Fruit fly (Drosophila melanogaster) whole organism, embryonic: ENCODE measurements around the gene CG43800.

Experiments used
- ATbp ChIP-seq: fragments of 200-800 bp; sonication (Bioruptor generic); optimal IDR thresholded peaks from 2 replicates; lab custom pipeline; 2017; ENCODE audit warnings: missing biosample characterization, mild to moderate bottlenecking, missing genetic modification characterization, missing genetic modification reagents
- B-H1 ChIP-seq: fragments of 200-800 bp; sonication (Bioruptor generic); IDR thresholded peaks from 3 replicates; pipeline ENCODE4 v1.3.6; 2022; ENCODE audit warnings: missing biosample characterization, missing genetic modification characterization
- Blimp-1 ChIP-seq: fragments of 200-800 bp; sonication (Bioruptor generic); optimal IDR thresholded peaks from 3 replicates; lab custom pipeline; 2018; ENCODE audit warnings: missing biosample characterization, missing genetic modification characterization, mild to moderate bottlenecking, moderate library complexity, missing genetic modification reagents
- CG10366 ChIP-seq: fragments of 200-800 bp; sonication (Bioruptor generic); IDR thresholded peaks from 2 replicates; pipeline ENCODE4 v1.3.6; 2022; ENCODE audit warnings: missing biosample characterization, missing genetic modification characterization
- CG10543 ChIP-seq: fragments of 200-800 bp; sonication (Bioruptor generic); optimal IDR thresholded peaks from 3 replicates; lab custom pipeline; 2017; ENCODE audit warnings: missing biosample characterization, mild to moderate bottlenecking, missing genetic modification characterization, moderate library complexity
- CG12299 ChIP-seq: fragments of 200-800 bp; sonication (Bioruptor generic); optimal IDR thresholded peaks from 2 replicates; lab custom pipeline; 2018; ENCODE audit warnings: missing biosample characterization, mild to moderate bottlenecking, missing genetic modification characterization
- CG1233 ChIP-seq: fragments of 200-800 bp; sonication (Bioruptor generic); optimal IDR thresholded peaks from 4 replicates; lab custom pipeline; 2018; ENCODE audit warnings: missing biosample characterization, mild to moderate bottlenecking, missing genetic modification characterization
- CG12659 ChIP-seq: fragments of 200-800 bp; sonication (Bioruptor generic); optimal IDR thresholded peaks from 3 replicates; lab custom pipeline; 2017; ENCODE audit warnings: mild to moderate bottlenecking, missing biosample characterization, missing genetic modification reagents, missing genetic modification characterization
- CG12942 ChIP-seq: fragments of 200-800 bp; sonication (Bioruptor generic); optimal IDR thresholded peaks from 3 replicates; lab custom pipeline; 2016; ENCODE audit warnings: missing biosample characterization, missing genetic modification characterization
- CG13424 ChIP-seq: fragments of 200-800 bp; sonication (Bioruptor generic); optimal IDR thresholded peaks from 2 replicates; lab custom pipeline; 2019; ENCODE audit warnings: missing biosample characterization, mild to moderate bottlenecking, missing genetic modification characterization, moderate library complexity
- CG13624 ChIP-seq: fragments of 200-800 bp; sonication (Bioruptor generic); optimal IDR thresholded peaks from 2 replicates; lab custom pipeline; 2016; ENCODE audit warnings: missing biosample characterization, missing genetic modification characterization
- CG14014 ChIP-seq: fragments of 200-800 bp; sonication (Bioruptor generic); IDR thresholded peaks from 2 replicates; pipeline ENCODE4 v1.3.6; 2022; ENCODE audit warnings: missing biosample characterization, missing genetic modification characterization
- CG15269 ChIP-seq: fragments of 200-800 bp; sonication (Bioruptor generic); optimal IDR thresholded peaks from 2 replicates; lab custom pipeline; 2018; ENCODE audit warnings: missing biosample characterization, mild to moderate bottlenecking, missing genetic modification characterization, moderate library complexity
- CG18599 ChIP-seq: fragments of 200-800 bp; sonication (Bioruptor generic); optimal IDR thresholded peaks from 3 replicates; lab custom pipeline; 2017; ENCODE audit warnings: missing biosample characterization, missing genetic modification characterization, mild to moderate bottlenecking, moderate library complexity, missing genetic modification reagents
- CG30403 ChIP-seq: fragments of 200-800 bp; sonication (Bioruptor generic); optimal IDR thresholded peaks from 3 replicates; lab custom pipeline; 2016; ENCODE audit warnings: missing biosample characterization, missing genetic modification characterization
- CG30431 ChIP-seq: fragments of 200-800 bp; sonication (Bioruptor generic); optimal IDR thresholded peaks from 2 replicates; lab custom pipeline; 2017; ENCODE audit warnings: missing biosample characterization, missing genetic modification characterization
- CG3065 ChIP-seq: fragments of 200-800 bp; sonication (Bioruptor generic); optimal IDR thresholded peaks from 2 replicates; lab custom pipeline; 2016; ENCODE audit warnings: missing biosample characterization, missing genetic modification characterization
- CG31388 ChIP-seq: fragments of 200-800 bp; sonication (Bioruptor generic); optimal IDR thresholded peaks from 2 replicates; lab custom pipeline; 2016; ENCODE audit warnings: missing biosample characterization, missing genetic modification characterization
- CG32532 ChIP-seq: fragments of 200-800 bp; sonication (Bioruptor generic); IDR thresholded peaks from 2 replicates; pipeline ENCODE4 v1.3.6; 2022; ENCODE audit warnings: missing biosample characterization, missing genetic modification characterization
- CG3407 ChIP-seq: fragments of 200-800 bp; sonication (Bioruptor generic); optimal IDR thresholded peaks from 2 replicates; lab custom pipeline; 2018; ENCODE audit warnings: missing biosample characterization, mild to moderate bottlenecking, missing genetic modification characterization
- CG3838 ChIP-seq: fragments of 200-800 bp; sonication (Bioruptor generic); optimal IDR thresholded peaks from 3 replicates; lab custom pipeline; 2016; ENCODE audit warnings: missing biosample characterization, missing genetic modification characterization
- CG4820 ChIP-seq: fragments of 200-800 bp; sonication (Bioruptor generic); optimal IDR thresholded peaks from 3 replicates; lab custom pipeline; 2016; ENCODE audit warnings: missing biosample characterization, missing genetic modification characterization
- CG7928 ChIP-seq: fragments of 200-800 bp; sonication (Bioruptor generic); optimal IDR thresholded peaks from 2 replicates; lab custom pipeline; 2017; ENCODE audit warnings: missing biosample characterization, mild to moderate bottlenecking, missing genetic modification characterization
- CG8281 ChIP-seq: fragments of 200-800 bp; sonication (Bioruptor generic); optimal IDR thresholded peaks from 2 replicates; lab custom pipeline; 2018; ENCODE audit warnings: missing biosample characterization, mild to moderate bottlenecking, missing genetic modification characterization, moderate library complexity
- CG8388 ChIP-seq: fragments of 200-800 bp; sonication (Bioruptor generic); optimal IDR thresholded peaks from 2 replicates; lab custom pipeline; 2019; ENCODE audit warnings: missing biosample characterization, mild to moderate bottlenecking, missing genetic modification characterization, moderate library complexity
- CG9437 ChIP-seq: fragments of 200-800 bp; sonication (Bioruptor generic); optimal IDR thresholded peaks from 2 replicates; lab custom pipeline; 2018; ENCODE audit warnings: missing biosample characterization, mild to moderate bottlenecking, missing genetic modification characterization
- CG9609 ChIP-seq: fragments of 200-800 bp; sonication (Bioruptor generic); optimal IDR thresholded peaks from 3 replicates; lab custom pipeline; 2016; ENCODE audit warnings: missing biosample characterization, missing genetic modification characterization
- Ets65A ChIP-seq: fragments of 200-800 bp; sonication (Bioruptor generic); peaks from one replicate; lab custom pipeline; 2016; ENCODE audit warnings: missing biosample characterization, missing genetic modification characterization
- Ets97D ChIP-seq: fragments of 200-800 bp; sonication (Bioruptor generic); optimal IDR thresholded peaks from 3 replicates; lab custom pipeline; 2016; ENCODE audit warnings: missing biosample characterization, missing genetic modification characterization
- H15 ChIP-seq: fragments of 200-800 bp; sonication (Bioruptor generic); IDR thresholded peaks from 3 replicates; pipeline ENCODE4 v1.3.6; 2022; ENCODE audit warnings: missing biosample characterization, missing genetic modification characterization
- Lpt ChIP-seq: fragments of >200 bp; optimal IDR thresholded peaks from 2 replicates; lab custom pipeline; 2018; ENCODE audit warnings: missing biosample characterization, missing genetic modification characterization
- Neu2 ChIP-seq: fragments of 200-800 bp; sonication (Bioruptor generic); optimal IDR thresholded peaks from 3 replicates; lab custom pipeline; 2016; ENCODE audit warnings: missing biosample characterization, missing genetic modification characterization, borderline replicate concordance
- Optix ChIP-seq: fragments of 200-800 bp; sonication (Bioruptor generic); IDR thresholded peaks from 3 replicates; pipeline ENCODE4 v1.3.6; 2022; ENCODE audit warnings: missing biosample characterization, missing genetic modification characterization
- Six4 ChIP-seq: fragments of 200-800 bp; sonication (Bioruptor generic); optimal IDR thresholded peaks from 2 replicates; lab custom pipeline; 2016; ENCODE audit warnings: missing biosample characterization, missing genetic modification characterization
- Ssrp ChIP-seq: fragments of 200-800 bp; sonication (Bioruptor generic); optimal IDR thresholded peaks from 2 replicates; lab custom pipeline; 2018; ENCODE audit warnings: missing biosample characterization, mild to moderate bottlenecking, missing genetic modification characterization, moderate library complexity
- abd-A ChIP-seq: fragments of 200-800 bp; sonication (Bioruptor generic); optimal IDR thresholded peaks from 3 replicates; lab custom pipeline; 2019; ENCODE audit warnings: missing biosample characterization, mild to moderate bottlenecking, missing genetic modification characterization, moderate library complexity
- cg ChIP-seq: fragments of 200-800 bp; sonication (Bioruptor generic); optimal IDR thresholded peaks from 3 replicates; lab custom pipeline; 2019; ENCODE audit warnings: missing biosample characterization, mild to moderate bottlenecking, missing genetic modification characterization, moderate library complexity
- dmrt99B ChIP-seq: fragments of 200-800 bp; sonication (Bioruptor generic); optimal IDR thresholded peaks from 2 replicates; lab custom pipeline; 2018; ENCODE audit warnings: missing biosample characterization, mild to moderate bottlenecking, missing genetic modification characterization, moderate library complexity
- esg ChIP-seq: fragments of 200-800 bp; sonication (Bioruptor generic); conservative IDR thresholded peaks from 2 replicates; pipeline ENCODE4 v1.3.6; 2022; ENCODE audit warnings: missing biosample characterization, missing genetic modification characterization
- eyg ChIP-seq: fragments of 200-800 bp; sonication (Bioruptor generic); optimal IDR thresholded peaks from 3 replicates; lab custom pipeline; 2016; ENCODE audit warnings: missing biosample characterization, missing genetic modification characterization
- ftz-f1 ChIP-seq: fragments of 200-800 bp; sonication (Bioruptor generic); optimal IDR thresholded peaks from 2 replicates; lab custom pipeline; 2016; ENCODE audit warnings: missing biosample characterization, missing genetic modification characterization
- lab ChIP-seq: fragments of 200-800 bp; sonication (Bioruptor generic); optimal IDR thresholded peaks from 3 replicates; lab custom pipeline; 2017; ENCODE audit warnings: missing biosample characterization, missing genetic modification characterization, mild to moderate bottlenecking, moderate library complexity, missing genetic modification reagents
- lilli ChIP-seq: fragments of 200-800 bp; sonication (Bioruptor generic); optimal IDR thresholded peaks from 3 replicates; lab custom pipeline; 2016; ENCODE audit warnings: missing biosample characterization, missing genetic modification characterization
- pb ChIP-seq: fragments of 200-800 bp; sonication (Bioruptor generic); optimal IDR thresholded peaks from 3 replicates; lab custom pipeline; 2016; ENCODE audit warnings: missing biosample characterization, missing genetic modification characterization
- prd ChIP-seq, 3 experiments: fragments of >200 bp in 2 of 3; fragments of 200-800 bp in 1 of 3; sonication (Bioruptor generic) in 1 of 3; optimal IDR thresholded peaks in 2 of 3; IDR thresholded peaks in 1 of 3; 2 replicates in 2 of 3; 3 replicates in 1 of 3; pipeline versions ENCODE4 v1.3.6 to Lab custom; 2017 to 2022; ENCODE audit warnings: missing biosample characterization in 1 of 3, missing genetic modification characterization in 1 of 3
- salm ChIP-seq: fragments of 200-800 bp; sonication (Bioruptor generic); optimal IDR thresholded peaks from 2 replicates; lab custom pipeline; 2018; ENCODE audit warnings: missing biosample characterization, mild to moderate bottlenecking, missing genetic modification characterization
- twi ChIP-seq: fragments of 200-800 bp; optimal IDR thresholded peaks from 2 replicates; lab custom pipeline; 2019; ENCODE audit warnings: missing biosample characterization, mild to moderate bottlenecking, missing genetic modification characterization, moderate library complexity
- unpg ChIP-seq: fragments of 200-800 bp; sonication (Bioruptor generic); optimal IDR thresholded peaks from 3 replicates; lab custom pipeline; 2018; ENCODE audit warnings: missing biosample characterization, mild to moderate bottlenecking, missing genetic modification characterization, moderate library complexity
- wek ChIP-seq: fragments of 200-800 bp; sonication (Bioruptor generic); optimal IDR thresholded peaks from 3 replicates; lab custom pipeline; 2018; ENCODE audit warnings: missing biosample characterization, mild to moderate bottlenecking, missing genetic modification characterization, moderate library complexity
- wor ChIP-seq: fragments of 200-800 bp; sonication (Bioruptor generic); IDR thresholded peaks from 2 replicates; pipeline ENCODE4 v1.3.6; 2022; ENCODE audit warnings: missing biosample characterization, missing genetic modification characterization

Gene CG43800

DNA sequence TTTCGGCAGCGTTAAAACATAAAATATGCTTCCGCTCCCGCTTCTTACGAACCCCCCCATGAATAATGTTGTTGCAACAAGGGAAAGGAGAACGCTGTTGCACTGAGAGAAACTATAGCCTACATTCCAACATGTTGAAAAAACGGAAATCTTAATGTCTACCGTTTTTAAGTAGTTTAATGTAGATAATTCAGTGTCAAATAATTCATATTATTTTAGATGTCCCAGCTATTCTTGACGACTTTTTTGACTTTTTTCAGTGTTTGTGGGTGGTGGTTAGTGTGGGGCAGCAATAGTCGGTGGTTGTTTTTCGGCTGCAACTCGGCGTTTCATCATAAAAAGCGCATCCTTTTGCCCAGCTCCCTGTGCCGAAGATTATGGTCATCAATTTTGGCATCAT is 29.4 kb upstream of the CG43800 start (continued):
- TF ChIP-seq CG30403 = peak; percentile 56
- TF ChIP-seq esg (GFP tag; lab: Robert Waterston, UW) = peak; percentile 52
- TF ChIP-seq CG8388 = peak; percentile 73
- peak; percentile 41 for TF ChIP-seq wor (GFP tag; lab: Robert Waterston, UW)
- no peak for TF ChIP-seq salm (tag; lab: Kevin White, UChicago)
- TF ChIP-seq CG3838 (GFP tag; lab: Kevin White, UChicago) = no peak
- peak; percentile 73 for TF ChIP-seq ATbp (GFP tag; lab: Kevin White, UChicago)
- TF ChIP-seq CG31388 (GFP tag; lab: Kevin White, UChicago) = no peak
- TF ChIP-seq CG4820 (GFP tag; lab: Kevin White, UChicago) = peak; percentile 22
- peak; percentile 62 for TF ChIP-seq CG13424 (tag; lab: Kevin White, UChicago)
- peak; percentile 14 for TF ChIP-seq lab
- TF ChIP-seq ftz-f1 (GFP tag; lab: Kevin White, UChicago) = no peak
- TF ChIP-seq Lpt = no peak
- peak; percentile 40 for TF ChIP-seq CG12659
- TF ChIP-seq Ets65A (GFP tag; lab: Kevin White, UChicago) = peak; percentile 96
- peak; percentile 24 for TF ChIP-seq Six4 (GFP tag; lab: Kevin White, UChicago)
- TF ChIP-seq lilli (GFP tag; lab: Kevin White, UChicago) = peak; percentile 33
- TF ChIP-seq CG18599 (GFP tag; lab: Kevin White, UChicago) = peak; percentile 46
- TF ChIP-seq CG3407 (GFP tag; lab: Kevin White, UChicago) = peak; percentile 63
- TF ChIP-seq CG12299 (tag; lab: Kevin White, UChicago) = peak; percentile 23
- peak; percentile 13 for TF ChIP-seq CG9437
- peak; percentile 49 for TF ChIP-seq CG15269
- TF ChIP-seq twi (tag; lab: Kevin White, UChicago) = peak; percentile 20
- TF ChIP-seq CG8281 (tag; lab: Kevin White, UChicago) = no peak
- TF ChIP-seq cg = no peak
- peak; percentile 23 for TF ChIP-seq CG30431 (GFP tag; lab: Kevin White, UChicago)
- TF ChIP-seq CG3065 (GFP tag; lab: Kevin White, UChicago) = peak; percentile 10
- no peak for TF ChIP-seq CG7928 (GFP tag; lab: Kevin White, UChicago)
- peak; percentile 4 for TF ChIP-seq eyg (GFP tag; lab: Kevin White, UChicago)
- TF ChIP-seq CG9609 = peak; percentile 35
- TF ChIP-seq Ets97D (GFP tag; lab: Kevin White, UChicago) = no peak
- TF ChIP-seq H15 (GFP tag; lab: Robert Waterston, UW) = peak; percentile 46; the same call in 1 of the 3 replicates
- TF ChIP-seq CG12942 = peak; percentile 4
- TF ChIP-seq Optix = peak; percentile 39; the same call in 1 of the 3 replicates
- TF ChIP-seq Neu2 = no peak
- TF ChIP-seq abd-A = no peak
- TF ChIP-seq Ssrp (tag; lab: Kevin White, UChicago) = peak; percentile 62
- 0 out of 2 replicates have a peak, but pooled peaks have one; percentile 6 for TF ChIP-seq CG32532 (GFP tag; lab: Robert Waterston, UW)
- TF ChIP-seq CG10366 (GFP tag; lab: Robert Waterston, UW) = peak; percentile 37
- TF ChIP-seq CG14014 = no peak
- no peak for TF ChIP-seq prd (optimal IDR thresholded peaks at IDR 0.05; lab: Kevin White, UChicago)
- TF ChIP-seq prd (GFP tag; IDR thresholded peaks at IDR 0.05; lab: Robert Waterston, UW) = peak; percentile 63
- no peak for TF ChIP-seq pb
- no peak for TF ChIP-seq CG10543 (GFP tag; lab: Kevin White, UChicago)
- peak; percentile 19; the same call in 1 of the 3 replicates for TF ChIP-seq B-H1 (GFP tag; lab: Robert Waterston, UW)
- peak; percentile 69 for TF ChIP-seq dmrt99B (tag; lab: Kevin White, UChicago)
- no peak for TF ChIP-seq CG1233 (GFP tag; lab: Kevin White, UChicago)
- peak; percentile 77 for TF ChIP-seq Blimp-1 (GFP tag; lab: Kevin White, UChicago)
- TF ChIP-seq unpg (GFP tag; lab: Kevin White, UChicago) = peak; percentile 70
- peak; percentile 30 for TF ChIP-seq wek (GFP tag; lab: Kevin White, UChicago)
- TF ChIP-seq CG13624 (GFP tag; lab: Kevin White, UChicago) = no peak
